Fruit fly (Drosophila melanogaster): ENCODE results near the gene CG13385.

DNA sequence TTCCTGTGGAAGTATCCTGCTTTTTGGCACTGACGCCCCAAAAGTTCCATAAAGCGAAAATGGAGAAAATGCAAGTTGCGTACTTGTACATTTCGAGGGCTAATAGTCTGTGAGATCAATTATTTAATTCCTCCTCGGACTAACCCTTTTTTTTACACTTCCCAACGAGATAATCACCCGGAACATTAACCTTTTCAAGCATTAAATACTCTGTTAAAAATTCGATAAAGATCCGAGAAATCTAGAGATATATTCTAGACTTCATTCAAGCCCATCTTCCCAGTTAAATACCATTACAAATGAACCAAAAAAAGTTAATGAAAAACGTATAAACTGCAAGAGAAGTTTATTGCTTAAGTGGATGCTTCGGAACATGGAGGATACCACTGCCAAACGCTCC is 2.3 kb upstream of the CG13385 start, which contains the start of gene lectin-29Ca:
- TF ChIP-seq CTCF (optimal IDR thresholded peaks at IDR 0.05) = no peak
- TF ChIP-seq CG8478 (optimal IDR thresholded peaks at IDR 0.05) = no peak
